Worm (Caenorhabditis elegans) whole organism, early embryonic: ENCODE data around the gene Y38F1A.4.

ENCODE experiments used
- ama-1 ChIP-seq: fragments of 150-350 bp; optimal IDR thresholded peaks from 2 replicates; lab custom pipeline; 2014
- ceh-13 ChIP-seq: fragments of 200-800 bp; sonication (Bioruptor generic); optimal IDR thresholded peaks from 2 replicates; lab custom pipeline; 2018; ENCODE audit warnings: mild to moderate bottlenecking, missing genetic modification characterization, missing compliant biosample characterization
- flt-1 ChIP-seq: fragments of 200-800 bp; sonication (Bioruptor generic); IDR thresholded peaks from 2 replicates; pipeline ENCODE4 v1.3.6; 2022; ENCODE audit warnings: missing genetic modification characterization, missing compliant biosample characterization
- hmg-4 ChIP-seq: fragments of 200-800 bp; sonication (Bioruptor generic); optimal IDR thresholded peaks from 2 replicates; lab custom pipeline; 2018; ENCODE audit warnings: mild to moderate bottlenecking, missing genetic modification characterization, missing compliant biosample characterization
- scrt-1 ChIP-seq: fragments of 200-800 bp; sonication (Bioruptor generic); IDR thresholded peaks from 2 replicates; pipeline ENCODE4 v1.3.6; 2022; ENCODE audit warnings: missing genetic modification characterization, missing compliant biosample characterization
- sea-1 ChIP-seq: fragments of 200-800 bp; sonication (Bioruptor generic); conservative IDR thresholded peaks from 2 replicates; pipeline ENCODE4 v1.3.6; 2022; ENCODE audit warnings: missing genetic modification characterization, missing compliant biosample characterization
- tbx-37 ChIP-seq: fragments of 200-800 bp; sonication (Bioruptor generic); conservative IDR thresholded peaks from 2 replicates; pipeline ENCODE4 v1.3.6; 2022; ENCODE audit warnings: missing genetic modification reagents, missing genetic modification characterization, missing compliant biosample characterization

ce11 chrII:12935259-12935658, 34.3 kb downstream of the Y38F1A.4 start, which contains the start of gene lips-9:
- no peak for TF ChIP-seq ceh-13 (GFP tag; lab: Kevin White, UChicago)
- TF ChIP-seq scrt-1 (GFP tag; lab: Robert Waterston, UW) = no peak
- no peak for TF ChIP-seq ama-1 (lab: Kevin White, UChicago)
- TF ChIP-seq tbx-37 = no peak
- TF ChIP-seq sea-1 = no peak
- TF ChIP-seq hmg-4 (GFP tag; lab: Kevin White, UChicago) = no peak
- no peak for TF ChIP-seq flt-1
